Fruit fly (Drosophila melanogaster) whole organism, embryonic: Measurements from ENCODE around the gene ND-B16.6.

Experiments
- CG12236 ChIP-seq: fragments of 200-800 bp; sonication (Bioruptor generic); optimal IDR thresholded peaks from 2 replicates; lab custom pipeline; 2016; ENCODE audit warnings: missing biosample characterization, missing genetic modification characterization
- CG12659 ChIP-seq: fragments of 200-800 bp; sonication (Bioruptor generic); optimal IDR thresholded peaks from 3 replicates; lab custom pipeline; 2017; ENCODE audit warnings: mild to moderate bottlenecking, missing biosample characterization, missing genetic modification reagents, missing genetic modification characterization
- CG14710 ChIP-seq: fragments of 200-800 bp; sonication (Bioruptor generic); optimal IDR thresholded peaks from 3 replicates; lab custom pipeline; 2019; ENCODE audit warnings: missing biosample characterization, mild to moderate bottlenecking, missing genetic modification characterization, moderate library complexity
- CG18476 ChIP-seq: fragments of 200-800 bp; sonication (Bioruptor generic); optimal IDR thresholded peaks from 2 replicates; lab custom pipeline; 2016; ENCODE audit warnings: missing biosample characterization, mild to moderate bottlenecking, missing genetic modification characterization
- Eip74EF ChIP-seq, 2 experiments: fragments of 200-800 bp in 1 of 2; fragments of >200 bp in 1 of 2; sonication (Bioruptor generic) in 1 of 2; optimal IDR thresholded peaks; 2 replicates each; lab custom pipeline; 2017 to 2019; ENCODE audit warnings: missing biosample characterization in 2 of 2, missing genetic modification characterization in 2 of 2, mild to moderate bottlenecking in 1 of 2, moderate library complexity in 1 of 2
- Gsc ChIP-seq: fragments of 200-800 bp; sonication (Bioruptor generic); IDR thresholded peaks from 2 replicates; pipeline ENCODE4 v1.3.6; 2022; ENCODE audit warnings: missing biosample characterization, missing genetic modification characterization
- Six4 ChIP-seq: fragments of 200-800 bp; sonication (Bioruptor generic); optimal IDR thresholded peaks from 2 replicates; lab custom pipeline; 2016; ENCODE audit warnings: missing biosample characterization, missing genetic modification characterization
- Sry-δ ChIP-seq: fragments of 200-800 bp; sonication (Bioruptor generic); optimal IDR thresholded peaks from 2 replicates; lab custom pipeline; 2016; ENCODE audit warnings: missing biosample characterization, missing genetic modification characterization
- knrl ChIP-seq: fragments of 200-800 bp; sonication (Bioruptor generic); IDR thresholded peaks from 3 replicates; pipeline ENCODE4 v1.3.6; 2022; ENCODE audit warnings: missing biosample characterization, missing genetic modification characterization; ENCODE audit not compliant: partially characterized antibody
- odd ChIP-seq: fragments of 200-800 bp; sonication (Bioruptor generic); optimal IDR thresholded peaks from 2 replicates; lab custom pipeline; 2017; ENCODE audit warnings: missing biosample characterization, mild to moderate bottlenecking, missing genetic modification characterization
- ro ChIP-seq: fragments of 200-800 bp; sonication (Bioruptor generic); IDR thresholded peaks from 2 replicates; pipeline ENCODE4 v1.3.6; 2022; ENCODE audit warnings: missing biosample characterization, missing genetic modification characterization
- stwl ChIP-seq: fragments of 200-800 bp; sonication (Bioruptor generic); optimal IDR thresholded peaks from 3 replicates; lab custom pipeline; 2018; ENCODE audit warnings: missing biosample characterization, mild to moderate bottlenecking, missing genetic modification characterization, moderate library complexity
- toy ChIP-seq: fragments of 200-800 bp; sonication (Bioruptor generic); IDR thresholded peaks from 2 replicates; pipeline ENCODE4 v1.3.6; 2022; ENCODE audit warnings: missing biosample characterization, missing genetic modification characterization
- trh ChIP-seq: fragments of 200-800 bp; sonication (Bioruptor generic); optimal IDR thresholded peaks from 2 replicates; lab custom pipeline; 2016; ENCODE audit warnings: missing biosample characterization, missing genetic modification characterization

Gene ND-B16.6

DNA sequence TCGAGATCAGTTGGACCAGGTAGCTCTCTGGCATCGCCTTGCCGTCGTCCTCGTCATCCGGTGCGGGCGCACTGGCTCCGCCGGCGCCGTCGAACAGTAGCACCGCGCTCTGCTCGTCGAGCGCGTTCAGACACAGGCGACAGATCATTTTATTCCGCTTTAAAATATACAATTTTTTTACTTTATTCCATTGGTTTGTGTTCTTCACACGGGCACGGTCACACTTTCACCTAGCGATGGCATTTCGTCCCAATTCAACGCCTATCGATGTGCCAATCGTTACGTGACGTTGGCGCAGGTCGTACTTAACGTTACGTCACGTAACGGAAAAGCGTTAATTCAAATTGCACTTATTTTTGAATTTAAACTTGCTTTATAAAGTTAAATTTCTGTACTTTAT, 49.1 kb downstream of the ND-B16.6 start, which contains the start of gene CG12219 (continued):
- TF ChIP-seq stwl (tag; lab: Kevin White, UChicago) (peak; percentile 74), CG14710 (tag; lab: Kevin White, UChicago) (peak; percentile 53), Sry-δ (GFP tag; lab: Kevin White, UChicago) (peak; percentile 86), Six4 (GFP tag; lab: Kevin White, UChicago) (no peak), CG18476 (GFP tag; lab: Kevin White, UChicago) (no peak), ro (GFP tag; lab: Robert Waterston, UW) (no peak), CG12236 (GFP tag; lab: Kevin White, UChicago) (no peak), Gsc (no peak), odd (GFP tag; lab: Kevin White, UChicago) (no peak), Eip74EF (GFP tag; optimal IDR thresholded peaks at IDR 0.05; lab: Kevin White, UChicago) (no peak), knrl (GFP tag; lab: Robert Waterston, UW) (peak; percentile 36; the same call in 1 of the 3 replicates), trh (no peak), toy (GFP tag; lab: Robert Waterston, UW) (no peak), CG12659 (GFP tag; lab: Kevin White, UChicago) (peak; percentile 20)
